Fruit fly (Drosophila melanogaster): ENCODE results near the gene dsf.

DNA sequence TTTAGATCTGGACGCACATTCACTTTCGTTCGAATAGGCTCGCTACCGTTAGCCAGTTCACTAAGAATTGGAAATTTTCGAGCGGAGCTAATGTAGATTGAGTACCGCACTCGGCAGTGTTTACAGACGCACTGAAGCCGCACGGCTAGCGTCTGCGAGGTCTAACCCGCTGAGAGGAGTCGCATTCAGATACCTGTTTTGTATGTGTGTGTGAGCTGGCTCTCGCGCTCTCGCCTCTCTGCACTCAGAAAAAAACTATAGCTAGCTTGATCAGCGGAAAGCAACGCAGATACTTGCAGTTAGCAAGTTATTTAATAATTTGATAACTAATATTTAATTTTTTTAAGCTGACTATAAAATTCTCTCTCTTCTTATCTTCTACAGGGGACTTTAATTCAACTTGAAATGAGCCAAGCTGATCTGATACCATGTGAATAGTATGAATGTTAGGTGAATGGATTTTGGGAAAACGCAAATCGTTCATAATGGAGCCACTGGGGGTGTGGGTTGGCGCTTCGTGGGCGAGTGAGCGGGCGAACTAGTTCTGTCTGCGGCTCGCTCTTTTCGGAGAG, 46.3 kb upstream of the dsf start, which contains the start of gene rau:
- TF ChIP-seq CG1620 (GFP tag; optimal IDR thresholded peaks at IDR 0.05), result no peak
- TF ChIP-seq cnc (optimal IDR thresholded peaks at IDR 0.05), result no peak
- peak; percentile 32 for TF ChIP-seq CG11617 (GFP tag; optimal IDR thresholded peaks at IDR 0.05)
- TF ChIP-seq Clk (GFP tag; optimal IDR thresholded peaks at IDR 0.05), result no peak

Data from whole organism, adult.